Worm (Caenorhabditis elegans) whole organism, L4 larva: ENCODE results near the gene K04G7.1.

Experiments used
- Y105C5A.15 ChIP-seq: fragments of 200-800 bp; sonication (Bioruptor generic); IDR thresholded peaks from 2 replicates; pipeline ENCODE4 v1.3.6; 2022; ENCODE audit warnings: missing genetic modification characterization, missing compliant biosample characterization
- aha-1 ChIP-seq: fragments of 150-350 bp; peaks from one replicate; lab custom pipeline; 2014; ENCODE audit warnings: missing biosample characterization, missing genetic modification characterization
- daf-16 ChIP-seq, 3 experiments: sonication (generic microtip); optimal IDR thresholded peaks; 2 replicates each; lab custom pipeline; 2016 to 2017; ENCODE audit warnings: missing genetic modification characterization in 3 of 3, missing genetic modification reagents in 3 of 3, mild to moderate bottlenecking in 2 of 3, missing compliant biosample characterization in 2 of 3, missing biosample characterization in 1 of 3, moderate library complexity in 1 of 3
- dmd-6 ChIP-seq: fragments of 200-800 bp; sonication (Bioruptor generic); IDR thresholded peaks from 2 replicates; pipeline ENCODE4 v1.3.6; 2022; ENCODE audit warnings: missing genetic modification reagents, missing genetic modification characterization, missing compliant biosample characterization
- dmd-9 ChIP-seq: fragments of 200-800 bp; sonication (Bioruptor generic); IDR thresholded peaks from 2 replicates; pipeline ENCODE4 v1.3.6; 2022; ENCODE audit warnings: missing genetic modification reagents, missing genetic modification characterization, missing compliant biosample characterization
- dpl-1 ChIP-seq: fragments of 150-350 bp; optimal IDR thresholded peaks from 2 replicates; lab custom pipeline; 2014; ENCODE audit warnings: missing biosample characterization, missing genetic modification reagents, missing genetic modification characterization
- hlh-11 ChIP-seq: fragments of 200-800 bp; sonication (Bioruptor generic); optimal IDR thresholded peaks from 2 replicates; lab custom pipeline; 2018; ENCODE audit warnings: mild to moderate bottlenecking, missing genetic modification characterization, missing compliant biosample characterization
- lin-1 ChIP-seq: fragments of 200-800 bp; sonication (Bioruptor generic); IDR thresholded peaks from 2 replicates; pipeline ENCODE4 v1.3.6; 2022; ENCODE audit warnings: missing genetic modification reagents, missing genetic modification characterization, missing compliant biosample characterization
- lin-13 ChIP-seq: fragments of 150-350 bp; optimal IDR thresholded peaks from 2 replicates; lab custom pipeline; 2014; ENCODE audit warnings: missing biosample characterization, missing genetic modification reagents, missing genetic modification characterization
- lin-15B ChIP-seq: fragments of 150-350 bp; sonication (generic microtip); optimal IDR thresholded peaks from 3 replicates; lab custom pipeline; 2014; ENCODE audit warnings: missing biosample characterization, missing genetic modification characterization
- mes-2 ChIP-seq: sonication (generic microtip); optimal IDR thresholded peaks from 2 replicates; lab custom pipeline; 2016; ENCODE audit warnings: missing genotype, mild to moderate bottlenecking, missing genetic modification characterization, missing compliant biosample characterization; ENCODE audit not compliant: poor library complexity, severe bottlenecking
- nhr-102 ChIP-seq: sonication (generic microtip); optimal IDR thresholded peaks from 2 replicates; lab custom pipeline; 2016; ENCODE audit warnings: mild to moderate bottlenecking, missing genetic modification characterization, moderate library complexity, missing compliant biosample characterization
- nhr-28 ChIP-seq: fragments of 150-350 bp; optimal IDR thresholded peaks from 2 replicates; lab custom pipeline; 2014; ENCODE audit warnings: missing biosample characterization, missing genetic modification characterization
- pqm-1 ChIP-seq: sonication (generic microtip); optimal IDR thresholded peaks from 2 replicates; lab custom pipeline; 2017; ENCODE audit warnings: missing biosample characterization, missing genetic modification characterization
- spr-1 ChIP-seq: sonication (generic microtip); optimal IDR thresholded peaks from 2 replicates; lab custom pipeline; 2016; ENCODE audit warnings: mild to moderate bottlenecking, missing genetic modification characterization, missing compliant biosample characterization
- unc-62 ChIP-seq, 3 experiments: fragments of 150-350 bp in 1 of 3; sonication (generic microtip); optimal IDR thresholded peaks in 2 of 3; peaks in 1 of 3; 1 replicate in 1 of 3; 2 replicates in 2 of 3; lab custom pipeline; 2014 to 2017; ENCODE audit warnings: missing biosample characterization in 3 of 3, missing genetic modification characterization in 3 of 3, missing genetic modification reagents in 3 of 3, missing genotype in 1 of 3
- ztf-11 ChIP-seq: fragments of 150-350 bp; optimal IDR thresholded peaks from 2 replicates; lab custom pipeline; 2014; ENCODE audit warnings: missing biosample characterization, missing genetic modification characterization

Gene K04G7.1

ce11 chrIII:7210486-7210885 lies 48.0 kb downstream of the K04G7.1 start:
- TF ChIP-seq unc-62 (GFP tag; optimal IDR thresholded peaks at IDR 0.05 in 1 of 2; lab: Kevin White, UChicago) (peak in 1 of 2 experiments; percentile 76), unc-62 (tag; optimal IDR thresholded peaks at IDR 0.05; lab: Kevin White, UChicago) (no peak), lin-13 (GFP tag; lab: Kevin White, UChicago) (no peak), mes-2 (peak; percentile 35), Y105C5A.15 (GFP tag; lab: Robert Waterston, UW) (no peak), dpl-1 (GFP tag; lab: Kevin White, UChicago) (no peak), aha-1 (peak; percentile 90), ztf-11 (tag; lab: Kevin White, UChicago) (no peak)

- no peak for TF ChIP-seq lin-1
- no peak for TF ChIP-seq dmd-9 (GFP tag; lab: Robert Waterston, UW)
- TF ChIP-seq hlh-11 = peak; percentile 31
- peak in 1 of 2 experiments; percentile 61 for TF ChIP-seq unc-62 (GFP tag; optimal IDR thresholded peaks at IDR 0.05 in 1 of 2; lab: Kevin White, UChicago)
- no peak for TF ChIP-seq unc-62 (tag; optimal IDR thresholded peaks at IDR 0.05; lab: Kevin White, UChicago)
- no peak for TF ChIP-seq spr-1
- no peak for TF ChIP-seq nhr-102 (tag; lab: Kevin White, UChicago)
- no peak for TF ChIP-seq daf-16 (GFP tag; optimal IDR thresholded peaks at IDR 0.05; lab: Kevin White, UChicago)
- TF ChIP-seq daf-16 (tag; optimal IDR thresholded peaks at IDR 0.05; lab: Kevin White, UChicago) = peak; percentile 29
- no peak for TF ChIP-seq lin-15B
- TF ChIP-seq nhr-28 = peak; percentile 36
- TF ChIP-seq pqm-1 (tag; lab: Kevin White, UChicago) = peak; percentile 55
- peak; percentile 28; the same call in 1 of the 2 replicates for TF ChIP-seq dmd-6 (GFP tag; lab: Robert Waterston, UW)
Measured at ce11 chrIII:7212028-7212427, 49.5 kb downstream of the K04G7.1 start.
